Worm (Caenorhabditis elegans): ENCODE results near the gene F29G6.1.

Gene F29G6.1

DNA sequence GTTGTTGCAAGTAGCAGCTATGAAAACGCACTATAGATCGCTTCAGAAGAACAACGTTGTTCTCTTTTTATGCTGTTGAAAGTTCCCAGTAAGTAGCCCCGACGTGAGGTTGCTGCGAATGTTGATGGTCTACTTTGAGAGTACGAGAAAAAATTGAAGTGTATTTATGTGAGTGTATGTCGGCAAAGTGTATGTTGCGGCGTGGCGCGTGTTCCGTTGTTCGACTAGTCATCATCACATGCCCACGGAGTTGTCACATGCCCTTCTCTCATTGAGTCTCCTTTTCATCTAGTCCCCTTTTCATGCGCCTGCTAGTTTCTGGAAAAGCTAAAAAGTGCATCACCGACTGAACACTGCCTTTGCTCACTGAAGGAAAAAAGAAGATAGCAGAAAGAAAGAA lies 30.2 kb upstream of the F29G6.1 start (continued):
- no peak for TF ChIP-seq aly-2 (tag; optimal IDR thresholded peaks at IDR 0.05)
- TF ChIP-seq tra-1 (GFP tag; IDR thresholded peaks at IDR 0.05) = peak; percentile 66; the same call in 1 of the 2 replicates
- TF ChIP-seq egl-43 (GFP tag; IDR thresholded peaks at IDR 0.05) = peak; percentile 80
- TF ChIP-seq ceh-32 (tag; optimal IDR thresholded peaks at IDR 0.05; ENCODE audit: poor library complexity) = no peak
- TF ChIP-seq gei-8 (GFP tag; optimal IDR thresholded peaks at IDR 0.05) = peak; percentile 16
- TF ChIP-seq nhr-28 (tag; optimal IDR thresholded peaks at IDR 0.05) = peak; percentile 82
- peak; percentile 74; the same call in 1 of the 2 replicates for TF ChIP-seq hmg-1.1 (GFP tag; IDR thresholded peaks at IDR 0.05)
- TF ChIP-seq nhr-102 (tag; optimal IDR thresholded peaks at IDR 0.05) = no peak
- TF ChIP-seq daf-16 (GFP tag; optimal IDR thresholded peaks at IDR 0.05) = no peak
- TF ChIP-seq daf-16 (tag; optimal IDR thresholded peaks at IDR 0.05) = no peak
- no peak for TF ChIP-seq daf-19 (GFP tag; conservative IDR thresholded peaks at IDR 0.05)
- TF ChIP-seq T20F7.1 (GFP tag; optimal IDR thresholded peaks at IDR 0.05) = no peak
- TF ChIP-seq pha-4 (GFP tag; IDR thresholded peaks at IDR 0.05) = 0 out of 2 replicates have a peak, but pooled peaks have one; percentile 44
- TF ChIP-seq pha-4 (tag; optimal IDR thresholded peaks at IDR 0.05) = no peak
- TF ChIP-seq F10B5.3 (tag; optimal IDR thresholded peaks at IDR 0.05) = no peak
- TF ChIP-seq daf-8 (GFP tag; IDR thresholded peaks at IDR 0.05) = no peak
- peak; percentile 77 for TF ChIP-seq ceh-20 (GFP tag; IDR thresholded peaks at IDR 0.05)
- 0 out of 4 replicates have a peak, but pooled peaks of 1 of the 2 experiments have one; percentile 54 for TF ChIP-seq madf-5 (GFP tag; IDR thresholded peaks at IDR 0.05)
- no peak for TF ChIP-seq spr-3 (GFP tag; optimal IDR thresholded peaks at IDR 0.05)
- TF ChIP-seq ctbp-1 (GFP tag; IDR thresholded peaks at IDR 0.05) = peak; percentile 86
- TF ChIP-seq pqm-1 (tag; optimal IDR thresholded peaks at IDR 0.05) = no peak
- no peak for TF ChIP-seq egl-27 (tag; optimal IDR thresholded peaks at IDR 0.05)
- no peak for TF ChIP-seq mxl-2 (GFP tag; conservative IDR thresholded peaks at IDR 0.05)
- peak; percentile 12 for TF ChIP-seq nhr-77 (tag; optimal IDR thresholded peaks at IDR 0.05)
- TF ChIP-seq Y48G9A.11 (GFP tag; IDR thresholded peaks at IDR 0.05) = no peak
- TF ChIP-seq hlh-30 (tag; optimal IDR thresholded peaks at IDR 0.05; ENCODE audit: insufficient read depth) = peak; percentile 99
- peak; percentile 67 for TF ChIP-seq dve-1 (tag; optimal IDR thresholded peaks at IDR 0.05; ENCODE audit: insufficient read depth)
- TF ChIP-seq Y75B8A.6 (GFP tag; IDR thresholded peaks at IDR 0.05) = no peak
- 0 out of 2 replicates have a peak, but pooled peaks have one; percentile 48 for TF ChIP-seq lin-1 (GFP tag; IDR thresholded peaks at IDR 0.05)
- TF ChIP-seq madf-9 (GFP tag; conservative IDR thresholded peaks at IDR 0.05) = peak; percentile 76; the same call in 1 of the 2 replicates
- TF ChIP-seq zfp-2 (tag; optimal IDR thresholded peaks at IDR 0.05) = no peak
- TF ChIP-seq F37D6.2 (tag; optimal IDR thresholded peaks at IDR 0.05) = peak; percentile 76
- TF ChIP-seq nhr-41 (GFP tag; IDR thresholded peaks at IDR 0.05) = no peak
- TF ChIP-seq mdt-29 (GFP tag; IDR thresholded peaks at IDR 0.05) = 0 out of 2 replicates have a peak, but pooled peaks have one; percentile 13
- 0 out of 2 replicates have a peak, but pooled peaks have one; percentile 60 for TF ChIP-seq saeg-2 (GFP tag; IDR thresholded peaks at IDR 0.05)
- TF ChIP-seq Y105C5A.15 (GFP tag; IDR thresholded peaks at IDR 0.05) = no peak
- TF ChIP-seq nhr-111 (GFP tag; optimal IDR thresholded peaks at IDR 0.05) = no peak
- no peak for TF ChIP-seq fos-1 (tag; optimal IDR thresholded peaks at IDR 0.05)
- TF ChIP-seq nhr-10 (tag; optimal IDR thresholded peaks at IDR 0.05) = peak; percentile 20
- peak in 1 of 2 experiments; percentile 98 for TF ChIP-seq unc-62 (GFP tag; optimal IDR thresholded peaks at IDR 0.05 in 1 of 2)
- no peak for TF ChIP-seq unc-62 (tag; optimal IDR thresholded peaks at IDR 0.05)
- TF ChIP-seq F44E2.7 (GFP tag; IDR thresholded peaks at IDR 0.05) = no peak
- peak in 1 of 2 experiments; percentile 90 for TF ChIP-seq mdl-1 (tag; optimal IDR thresholded peaks at IDR 0.05)
- peak; percentile 54 for TF ChIP-seq dpl-1 (GFP tag; optimal IDR thresholded peaks at IDR 0.05)
- TF ChIP-seq nhr-76 (tag; optimal IDR thresholded peaks at IDR 0.05) = no peak
- peak; percentile 32; the same call in 1 of the 2 replicates for TF ChIP-seq T26A8.4 (GFP tag; IDR thresholded peaks at IDR 0.05)
- no peak for TF ChIP-seq sdz-12 (GFP tag; optimal IDR thresholded peaks at IDR 0.05)
- peak; percentile 15 for TF ChIP-seq ama-1 (optimal IDR thresholded peaks at IDR 0.05)
- no peak for TF ChIP-seq ztf-11 (tag; optimal IDR thresholded peaks at IDR 0.05)
- TF ChIP-seq lin-13 (GFP tag; optimal IDR thresholded peaks at IDR 0.05) = no peak
- no peak for TF ChIP-seq ztf-7 (tag; optimal IDR thresholded peaks at IDR 0.05)
- peak; percentile 45; the same call in 1 of the 2 replicates for TF ChIP-seq snpc-1.2 (GFP tag; IDR thresholded peaks at IDR 0.05)

All from whole organism, L4 larva.